Fruit fly (Drosophila melanogaster) S2 (cell line): Measurements from ENCODE around the gene CG1317.

Experiments used
- CG8478 ChIP-seq: fragments of >200 bp; optimal IDR thresholded peaks from 2 replicates; lab custom pipeline; 2018
- CTCF ChIP-seq, 2 experiments: fragments of >200 bp; optimal IDR thresholded peaks; 2 replicates each; lab custom pipeline; 2018

- TF ChIP-seq CG8478 = no peak
- TF ChIP-seq CTCF (optimal IDR thresholded peaks at IDR 0.05; lab: Kevin White, UChicago) = no peak
Measured at dm6 chr3L:2388683-2389315, 17.1 kb upstream of the CG1317 start, which contains the start of gene Mzt1.
